Fruit fly (Drosophila melanogaster) whole organism, larva: ENCODE data around the gene CG5892.

Experiments
- noc ChIP-seq: fragments of 200-800 bp; sonication (Bioruptor generic); optimal IDR thresholded peaks from 3 replicates; lab custom pipeline; 2019; ENCODE audit warnings: missing biosample characterization, mild to moderate bottlenecking, missing genetic modification characterization, moderate library complexity

CG5892 gene

DNA sequence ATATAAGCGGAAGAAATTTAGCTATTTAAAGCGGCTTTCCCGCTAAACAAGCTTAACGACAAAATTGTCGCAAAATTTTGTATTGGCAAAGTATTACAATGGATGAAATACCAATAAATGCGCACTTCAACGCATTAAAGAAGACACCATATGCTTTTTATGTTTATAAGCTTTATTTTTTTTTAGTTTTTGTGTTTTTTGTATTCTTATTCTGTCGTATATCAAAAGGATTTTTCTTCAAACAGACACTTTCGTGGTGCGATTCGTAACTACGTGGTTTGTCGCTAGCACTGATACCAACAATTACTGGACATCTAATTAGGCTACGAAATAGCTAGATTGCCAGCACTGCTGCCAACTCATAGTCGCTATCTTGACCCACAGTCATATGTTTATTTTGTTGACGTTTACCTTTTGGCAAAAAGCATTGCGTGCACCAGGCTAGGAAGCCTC, 27.7 kb upstream of the CG5892 start, which contains the start of gene Ddrgk1:
TSS of gene Ddrgk1 (plus strand) at position 387 of the 453 bp plus-strand sequence.
- TF ChIP-seq noc (tag; lab: Kevin White, UChicago) = no peak

DNA sequence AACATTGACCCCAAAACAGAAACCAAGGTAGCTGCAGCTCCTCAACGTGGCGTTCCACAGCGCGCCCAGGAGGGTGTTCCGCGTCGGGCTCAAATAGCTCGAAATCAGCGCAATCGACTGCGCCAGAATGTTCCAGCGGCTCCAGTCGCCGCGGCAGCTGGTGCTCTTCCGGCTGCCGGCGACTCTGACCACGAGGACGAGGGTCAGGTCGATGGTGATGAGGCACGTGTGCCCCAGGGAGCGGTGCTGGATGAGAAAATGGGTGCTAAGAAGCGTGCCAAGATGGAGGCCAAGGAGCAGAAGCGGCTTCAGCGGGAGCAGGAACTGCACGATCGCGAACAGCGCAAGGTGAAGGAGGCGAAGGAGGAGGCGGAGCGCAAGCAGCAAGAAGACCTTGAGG, 27.1 kb upstream of the CG5892 start:
- no peak for TF ChIP-seq noc (tag; lab: Kevin White, UChicago)

DNA sequence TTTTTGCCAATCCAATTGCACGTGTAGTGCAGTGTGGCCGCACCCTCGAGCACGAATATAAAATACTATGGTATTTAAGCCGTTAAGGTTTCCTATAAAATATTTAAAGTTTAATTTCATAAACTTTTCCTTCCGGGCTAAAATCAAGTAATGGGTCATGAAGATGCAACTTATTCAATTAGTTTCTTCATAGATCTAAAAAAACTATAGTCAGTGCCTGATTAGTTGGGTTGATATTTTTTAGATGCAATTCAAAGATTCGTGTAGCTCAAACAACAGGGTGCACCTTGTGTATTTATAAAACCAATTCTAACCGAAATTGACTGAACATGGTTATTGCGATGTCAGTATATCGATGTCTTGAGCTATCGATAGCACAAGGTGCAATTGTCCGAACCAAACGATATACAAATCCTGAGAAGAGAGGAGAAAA, 23.7 kb upstream of the CG5892 start, which contains the start of the genes Smyd5 and Oga:
TSS of gene Smyd5 (minus strand) at position 59 of the 433 bp plus-strand sequence.
TSS of gene Oga (plus strand) at position 345 of the 433 bp plus-strand sequence.
- TF ChIP-seq noc (tag; lab: Kevin White, UChicago) = no peak

DNA sequence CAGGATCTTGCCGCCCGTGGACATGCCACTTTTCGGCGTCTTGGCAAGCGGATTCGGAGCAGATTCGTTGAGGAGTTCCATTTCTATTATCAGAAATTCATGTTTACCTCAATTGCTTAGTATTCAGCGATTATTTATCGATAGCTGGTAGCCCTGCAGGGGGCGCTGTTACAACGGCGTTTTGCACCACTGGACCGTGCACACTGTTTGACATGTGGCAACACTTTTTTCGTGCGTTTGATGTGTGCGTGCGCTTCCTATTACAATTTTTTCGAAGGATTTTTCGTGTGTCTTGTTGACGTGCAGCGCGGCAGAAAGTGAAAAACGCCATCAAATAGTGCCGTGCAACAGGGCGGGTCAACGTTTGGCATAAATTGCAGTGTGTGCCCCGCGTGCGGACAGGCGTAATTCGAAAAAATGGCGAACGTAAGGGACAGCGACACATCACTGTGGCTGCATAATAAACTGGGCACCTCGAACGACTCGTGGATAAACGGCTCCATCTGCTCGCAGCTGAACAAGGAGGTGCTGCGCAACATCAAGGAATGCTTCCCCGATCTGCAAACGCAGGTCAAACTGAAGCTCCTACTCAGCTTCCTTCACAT, 18.9 kb upstream of the CG5892 start, which contains the start of the genes CG3337 and Nelf-A:
TSS of gene CG3337 (minus strand) at position 132 of the 605 bp plus-strand sequence.
TSS of gene Nelf-A (plus strand) at position 252 of the 605 bp plus-strand sequence.
- no peak for TF ChIP-seq noc (tag; lab: Kevin White, UChicago)

DNA sequence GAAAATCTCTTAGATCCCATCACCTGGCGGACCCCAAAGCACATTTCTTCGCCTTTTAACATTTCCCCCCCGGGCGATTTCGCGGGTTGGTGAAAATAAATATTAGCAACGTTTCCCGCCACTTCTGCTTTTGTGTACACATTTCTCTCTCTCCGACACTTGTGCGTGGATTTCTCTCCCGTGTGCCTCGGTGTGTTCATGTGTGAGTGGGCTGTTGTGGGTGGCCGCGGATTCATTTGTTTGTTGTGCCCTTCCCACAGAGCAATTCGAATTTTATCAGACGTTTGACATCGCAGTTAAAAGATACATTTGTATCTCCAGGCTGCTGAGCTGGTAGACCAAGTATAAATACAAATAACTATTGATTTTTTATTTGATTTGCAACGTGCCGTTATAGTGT, 18.2 kb upstream of the CG5892 start:
- no peak for TF ChIP-seq noc (tag; lab: Kevin White, UChicago)

DNA sequence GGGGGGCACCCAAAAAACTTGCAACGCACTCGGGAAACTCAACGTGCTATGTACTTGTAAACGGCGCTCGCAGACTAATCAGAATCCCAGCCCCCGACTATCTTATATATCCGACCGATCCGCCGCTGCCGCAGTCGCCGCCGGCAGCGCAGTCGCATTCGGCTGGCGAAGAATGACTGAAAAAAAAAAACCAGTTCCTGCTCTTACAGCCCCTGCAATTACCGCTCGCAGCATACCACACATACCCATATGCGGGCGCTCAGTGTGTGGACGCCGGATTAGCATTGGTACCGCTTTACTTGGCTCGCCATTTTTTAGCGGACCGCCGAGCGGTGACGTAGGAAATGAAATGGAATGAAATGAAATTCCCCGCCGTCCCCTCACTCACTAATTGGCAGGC, 5.3 kb upstream of the CG5892 start, which contains the start of gene e:
TSS of gene e (minus strand) at position 79 of the 400 bp plus-strand sequence.
- TF ChIP-seq noc (tag; lab: Kevin White, UChicago) = no peak

DNA sequence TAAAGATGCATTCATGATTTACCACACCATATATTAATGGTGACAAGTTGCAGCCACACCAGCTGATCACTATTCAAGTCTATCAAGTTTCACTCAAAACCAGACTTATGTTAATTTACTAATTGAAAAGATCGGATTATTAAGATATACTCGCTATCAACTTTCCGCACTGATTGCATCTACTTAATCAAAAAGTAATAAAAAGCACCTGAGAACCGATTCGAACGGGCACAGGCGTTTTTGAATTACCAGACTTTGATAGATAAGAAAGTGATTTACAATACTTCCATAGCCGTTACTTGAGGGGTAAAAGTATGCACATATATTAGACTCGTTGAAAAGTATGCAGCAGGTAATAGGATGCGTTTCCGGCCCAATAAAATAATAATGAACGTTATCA, 1.1 kb upstream of the CG5892 start:
- no peak for TF ChIP-seq noc (tag; lab: Kevin White, UChicago)

DNA sequence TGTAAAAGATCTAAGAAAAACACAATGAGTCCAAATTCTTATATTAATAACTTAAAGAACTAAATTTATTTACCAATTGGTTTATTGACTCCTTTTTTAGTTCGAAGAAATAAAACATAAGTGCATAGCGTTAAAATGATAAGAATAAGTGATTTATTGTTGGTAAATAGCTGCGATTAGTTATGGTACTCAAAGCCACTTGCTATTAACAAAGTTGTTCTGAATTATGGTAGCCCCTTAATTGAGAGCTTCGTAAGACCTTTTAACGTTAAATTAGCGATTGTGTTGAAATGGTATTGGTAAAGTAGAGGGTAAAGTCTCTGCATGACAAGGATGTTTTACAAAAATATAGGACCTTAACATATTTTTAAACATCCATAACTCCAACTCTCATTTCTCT, 3.4 kb downstream of the CG5892 start:
- peak; percentile 72 for TF ChIP-seq noc (tag; lab: Kevin White, UChicago)

DNA sequence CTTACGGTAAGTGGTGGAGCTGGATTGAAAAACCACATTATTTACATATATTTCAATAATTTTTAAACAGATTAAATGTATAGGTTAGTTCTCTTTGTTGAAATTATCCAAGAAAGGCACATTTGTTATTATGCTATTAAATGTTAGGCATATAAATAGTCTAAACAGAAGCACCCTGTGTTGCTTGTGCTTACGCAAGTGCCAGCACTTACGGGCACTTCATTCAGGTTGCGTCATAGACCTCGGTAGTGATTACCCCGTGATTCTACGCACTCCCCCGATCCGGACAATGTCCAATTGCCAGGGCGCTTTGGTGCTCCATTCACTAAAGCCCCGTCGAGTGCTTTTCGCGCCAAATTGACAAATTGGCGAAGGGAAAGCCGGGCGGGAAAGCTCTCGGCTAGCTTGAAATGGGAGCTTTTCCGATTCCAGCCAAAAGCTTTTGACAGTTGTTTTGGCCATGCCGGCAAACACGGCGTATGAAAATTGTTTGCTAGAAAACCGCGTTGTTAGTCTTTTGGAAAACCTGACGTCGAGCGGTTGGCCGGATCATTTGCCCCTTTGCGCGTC, 4.2 kb downstream of the CG5892 start, which contains the start of gene ETHR:
TSS of gene ETHR (plus strand) at position 520 of the 570 bp plus-strand sequence.
- TF ChIP-seq noc (tag; lab: Kevin White, UChicago) = no peak

DNA sequence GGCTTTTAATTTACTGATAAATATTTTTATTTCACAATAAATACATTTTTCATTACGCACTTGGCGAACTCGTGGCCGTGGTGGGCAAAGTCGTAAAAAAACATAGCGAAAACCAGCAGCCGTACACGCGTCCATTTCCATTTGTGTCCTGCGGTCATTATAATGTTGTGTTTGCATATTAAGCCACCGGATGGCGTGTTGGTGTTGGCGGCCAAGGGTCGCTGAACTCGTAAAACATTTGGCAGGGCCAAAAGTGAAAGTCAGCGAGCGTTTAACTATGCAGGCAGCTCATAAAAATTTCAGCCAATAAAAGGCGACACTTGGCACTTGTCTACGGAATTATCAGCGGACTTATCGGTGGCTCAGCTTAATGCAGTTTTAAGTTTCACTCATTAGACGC, 10.1 kb downstream of the CG5892 start:
- TF ChIP-seq noc (tag; lab: Kevin White, UChicago) = no peak

DNA sequence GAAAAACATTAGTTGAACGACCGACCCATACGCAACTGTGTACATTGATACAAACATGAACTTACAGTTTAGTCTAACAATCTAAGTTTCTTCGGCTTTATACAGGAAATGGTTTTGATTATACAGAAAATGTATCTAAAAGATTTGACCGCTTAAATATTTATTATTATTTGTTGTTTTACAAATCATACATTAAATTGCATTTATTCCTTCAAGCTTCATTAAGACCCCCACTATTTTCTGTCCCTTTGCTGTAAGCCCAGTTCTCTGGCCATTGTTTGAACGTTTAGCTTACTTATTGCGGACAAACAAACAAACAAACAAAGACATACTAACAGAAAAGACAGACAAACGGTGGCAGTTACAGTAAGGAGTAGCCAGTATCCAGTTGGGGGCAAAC, 11.9 kb downstream of the CG5892 start:
- TF ChIP-seq noc (tag; lab: Kevin White, UChicago) = no peak

DNA sequence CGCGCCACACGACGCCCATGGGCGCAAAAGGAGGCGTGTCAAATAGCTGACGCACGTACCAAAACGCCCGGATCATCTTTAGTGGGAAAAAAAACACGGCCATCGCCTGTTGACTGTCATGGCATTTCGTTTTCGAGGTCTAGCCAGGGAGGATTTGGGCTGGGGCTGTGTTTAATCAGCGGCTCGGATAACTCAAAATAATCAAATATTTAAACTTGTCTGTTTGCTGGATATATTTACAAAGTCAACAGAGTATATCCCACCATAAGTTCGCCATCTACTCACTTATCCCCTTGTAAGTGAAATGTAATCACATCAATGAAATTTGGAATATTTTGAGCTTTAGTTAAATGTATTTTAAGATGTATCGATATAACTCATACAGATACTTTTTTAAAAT, 18.4 kb downstream of the CG5892 start:
- no peak for TF ChIP-seq noc (tag; lab: Kevin White, UChicago)

DNA sequence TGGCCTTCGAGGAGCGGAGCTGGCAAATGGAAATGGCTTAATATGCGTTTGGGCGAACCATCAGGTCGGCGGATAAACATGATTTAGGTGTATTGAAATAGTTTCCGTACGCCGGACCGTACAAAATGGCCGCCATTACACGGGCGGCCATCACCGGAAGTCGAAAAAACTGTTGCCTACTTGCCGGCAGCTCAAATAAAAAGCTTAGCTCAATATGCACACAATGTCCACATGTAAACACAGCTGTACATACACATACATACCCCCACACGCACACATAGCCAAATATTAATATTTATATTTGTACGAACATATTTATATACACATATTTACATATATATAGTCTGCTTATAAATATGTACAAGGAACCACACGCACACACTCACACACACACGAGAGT, 20.8 kb downstream of the CG5892 start:
- TF ChIP-seq noc (tag; lab: Kevin White, UChicago) = no peak

DNA sequence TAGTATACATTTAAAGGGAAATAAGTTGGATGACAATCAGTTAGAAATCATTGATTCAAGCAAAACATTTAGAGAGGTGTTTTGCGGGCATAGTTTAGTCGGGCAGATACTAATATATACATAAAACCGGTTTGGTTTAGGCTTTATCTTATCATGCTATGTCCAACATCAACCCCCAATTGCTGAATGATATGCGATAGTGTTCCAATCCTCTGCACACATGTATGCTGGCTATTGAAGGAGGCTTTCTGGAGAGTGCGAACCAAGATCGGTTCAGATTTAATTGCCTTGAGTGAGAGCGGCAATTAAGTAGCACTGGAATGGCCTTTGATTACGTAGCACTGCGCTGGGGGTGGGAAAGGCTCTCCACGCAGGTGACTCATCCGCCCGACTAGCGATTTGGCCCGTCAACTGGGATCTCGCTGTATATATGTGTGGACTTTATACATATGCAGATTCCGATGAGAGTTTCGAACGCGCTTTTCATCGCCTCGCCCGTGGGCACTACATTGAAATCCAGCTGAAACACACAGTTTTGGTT, 25.6 kb downstream of the CG5892 start:
- TF ChIP-seq noc (tag; lab: Kevin White, UChicago) = no peak

DNA sequence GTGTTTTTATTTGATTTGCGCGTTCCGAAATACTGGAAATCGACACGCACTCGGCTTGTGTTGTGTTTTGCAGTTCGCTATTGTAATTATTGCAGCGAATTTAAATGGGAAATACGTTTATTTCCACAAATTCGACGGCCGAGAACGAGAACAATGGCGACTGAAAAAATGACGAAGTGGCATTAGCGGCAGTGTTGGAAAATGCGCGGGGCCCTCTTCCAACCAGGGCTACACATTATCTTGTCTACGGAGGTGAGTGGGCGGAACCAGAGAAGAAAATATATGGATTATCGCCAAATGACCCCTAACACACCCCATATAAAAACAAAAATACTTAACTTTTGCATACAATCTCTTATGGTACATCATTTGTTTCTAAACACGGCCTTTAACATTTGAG, 26.5 kb downstream of the CG5892 start, which contains the start of gene Rab1:
TSS of gene Rab1 (minus strand) at position 188 of the 400 bp plus-strand sequence.
- peak; percentile 18 for TF ChIP-seq noc (tag; lab: Kevin White, UChicago)

DNA sequence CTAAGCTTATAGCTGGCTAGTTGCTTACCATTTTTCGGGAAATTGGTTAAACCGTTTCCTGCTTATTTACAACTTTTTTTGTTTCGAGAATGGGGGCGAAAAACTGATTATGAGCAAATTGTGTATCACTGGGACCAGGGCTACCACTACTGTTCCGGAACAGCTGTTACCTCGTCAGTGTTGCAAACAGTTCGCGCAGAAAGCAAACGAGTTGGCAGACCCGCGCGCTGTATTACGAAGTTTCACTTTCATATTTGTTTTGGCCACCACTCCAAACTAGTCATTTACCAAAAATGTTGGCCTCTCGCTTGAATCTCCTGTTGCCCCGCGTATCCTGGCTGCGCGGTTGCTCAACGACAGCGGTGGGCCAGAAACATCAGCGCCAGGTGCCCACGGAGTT, 27.5 kb downstream of the CG5892 start, which contains the start of the genes AP-2sigma and Idi:
TSS of gene AP-2sigma (minus strand) at position 153 of the 400 bp plus-strand sequence.
TSS of gene Idi (plus strand) at position 204 of the 400 bp plus-strand sequence.
- peak; percentile 26 for TF ChIP-seq noc (tag; lab: Kevin White, UChicago)
